Worm (Caenorhabditis elegans) whole organism, late embryonic: ENCODE measurements around the gene Y53F4B.11.

Experiments used
- C38D4.7 ChIP-seq: fragments of 200-800 bp; sonication (Bioruptor generic); optimal IDR thresholded peaks from 2 replicates; lab custom pipeline; 2018; ENCODE audit warnings: mild to moderate bottlenecking, missing genetic modification characterization, moderate library complexity, missing compliant biosample characterization
- F13H6.1 ChIP-seq: sonication (generic microtip); optimal IDR thresholded peaks from 2 replicates; lab custom pipeline; 2016; ENCODE audit warnings: missing genetic modification characterization, missing compliant biosample characterization
- K02D7.2 ChIP-seq: sonication (generic microtip); optimal IDR thresholded peaks from 2 replicates; lab custom pipeline; 2017; ENCODE audit warnings: mild to moderate bottlenecking, missing genetic modification characterization, missing compliant biosample characterization
- K09A11.1 ChIP-seq: sonication (generic microtip); optimal IDR thresholded peaks from 2 replicates; lab custom pipeline; 2017; ENCODE audit warnings: antibody characterized with exemption, mild to moderate bottlenecking, missing genetic modification characterization, missing compliant biosample characterization; ENCODE audit not compliant: insufficient read depth
- T23F11.4 ChIP-seq: fragments of 200-800 bp; sonication (Bioruptor generic); optimal IDR thresholded peaks from 2 replicates; lab custom pipeline; 2018; ENCODE audit warnings: mild to moderate bottlenecking, missing genetic modification characterization, missing compliant biosample characterization
- Y22D7AL.16 ChIP-seq: sonication (generic microtip); optimal IDR thresholded peaks from 2 replicates; lab custom pipeline; 2016; ENCODE audit warnings: missing genetic modification characterization, missing compliant biosample characterization
- ahr-1 ChIP-seq: sonication (generic microtip); optimal IDR thresholded peaks from 2 replicates; lab custom pipeline; 2016; ENCODE audit warnings: missing genetic modification characterization, missing compliant biosample characterization
- ama-1 ChIP-seq: fragments of 150-350 bp; optimal IDR thresholded peaks from 2 replicates; lab custom pipeline; 2014
- ceh-18 ChIP-seq: sonication (generic microtip); optimal IDR thresholded peaks from 2 replicates; lab custom pipeline; 2016; ENCODE audit warnings: missing genetic modification characterization, missing compliant biosample characterization
- ceh-2 ChIP-seq: sonication (generic microtip); optimal IDR thresholded peaks from 2 replicates; lab custom pipeline; 2016; ENCODE audit warnings: missing genotype, missing genetic modification characterization, missing compliant biosample characterization
- ceh-24 ChIP-seq: sonication (generic microtip); optimal IDR thresholded peaks from 2 replicates; lab custom pipeline; 2016; ENCODE audit warnings: mild to moderate bottlenecking, missing genetic modification characterization, missing compliant biosample characterization
- ceh-30 ChIP-seq: fragments of 150-350 bp; optimal IDR thresholded peaks from 2 replicates; lab custom pipeline; 2014; ENCODE audit warnings: missing biosample characterization, missing genetic modification characterization
- ceh-34 ChIP-seq: sonication (generic microtip); optimal IDR thresholded peaks from 2 replicates; lab custom pipeline; 2016; ENCODE audit warnings: mild to moderate bottlenecking, missing genetic modification characterization, missing compliant biosample characterization
- ceh-48 ChIP-seq: sonication (generic microtip); optimal IDR thresholded peaks from 2 replicates; lab custom pipeline; 2016; ENCODE audit warnings: missing genetic modification characterization, inconsistent platforms, missing compliant biosample characterization
- ceh-6 ChIP-seq: fragments of 200-800 bp; sonication (Bioruptor generic); optimal IDR thresholded peaks from 2 replicates; lab custom pipeline; 2018; ENCODE audit warnings: mild to moderate bottlenecking, missing genetic modification characterization, missing compliant biosample characterization
- ceh-9 ChIP-seq: sonication (generic microtip); optimal IDR thresholded peaks from 2 replicates; lab custom pipeline; 2016; ENCODE audit warnings: mild to moderate bottlenecking, missing genetic modification characterization, inconsistent platforms, missing compliant biosample characterization
- dmd-4 ChIP-seq: sonication (generic microtip); optimal IDR thresholded peaks from 2 replicates; lab custom pipeline; 2016; ENCODE audit warnings: borderline replicate concordance, missing genetic modification characterization, missing compliant biosample characterization
- dve-1 ChIP-seq: sonication (generic microtip); optimal IDR thresholded peaks from 2 replicates; lab custom pipeline; 2017; ENCODE audit warnings: antibody characterized with exemption, mild to moderate bottlenecking, missing genetic modification characterization, missing compliant biosample characterization
- elt-2 ChIP-seq: sonication (generic microtip); optimal IDR thresholded peaks from 2 replicates; lab custom pipeline; 2016; ENCODE audit warnings: missing genetic modification reagents, missing genetic modification characterization, missing compliant biosample characterization
- ets-4 ChIP-seq: sonication (generic microtip); optimal IDR thresholded peaks from 2 replicates; lab custom pipeline; 2016; ENCODE audit warnings: missing genetic modification characterization, missing compliant biosample characterization
- fax-1 ChIP-seq: sonication (generic microtip); optimal IDR thresholded peaks from 2 replicates; lab custom pipeline; 2016; ENCODE audit warnings: missing genotype, missing genetic modification characterization, missing compliant biosample characterization
- fkh-6 ChIP-seq: sonication (generic microtip); optimal IDR thresholded peaks from 2 replicates; lab custom pipeline; 2016; ENCODE audit warnings: missing genetic modification characterization, missing compliant biosample characterization
- gmeb-2 ChIP-seq: sonication (generic microtip); optimal IDR thresholded peaks from 2 replicates; lab custom pipeline; 2016; ENCODE audit warnings: missing genetic modification characterization, inconsistent platforms, missing compliant biosample characterization
- hlh-13 ChIP-seq: fragments of 200-800 bp; sonication (Bioruptor generic); optimal IDR thresholded peaks from 2 replicates; lab custom pipeline; 2018; ENCODE audit warnings: mild to moderate bottlenecking, missing genetic modification characterization, missing compliant biosample characterization
- hlh-15 ChIP-seq: sonication (generic microtip); optimal IDR thresholded peaks from 2 replicates; lab custom pipeline; 2016; ENCODE audit warnings: missing genetic modification characterization, missing compliant biosample characterization
- hlh-30 ChIP-seq: sonication (generic microtip); optimal IDR thresholded peaks from 2 replicates; lab custom pipeline; 2017; ENCODE audit warnings: antibody characterized with exemption, missing genetic modification characterization, missing compliant biosample characterization; ENCODE audit not compliant: insufficient read depth
- hlh-6 ChIP-seq: sonication (generic microtip); optimal IDR thresholded peaks from 2 replicates; lab custom pipeline; 2016; ENCODE audit warnings: missing genotype, missing genetic modification characterization, missing compliant biosample characterization
- lim-6 ChIP-seq: sonication (generic microtip); optimal IDR thresholded peaks from 2 replicates; lab custom pipeline; 2016; ENCODE audit warnings: missing genetic modification characterization, missing compliant biosample characterization
- lin-11 ChIP-seq: fragments of 200-800 bp; sonication (Bioruptor generic); optimal IDR thresholded peaks from 2 replicates; lab custom pipeline; 2018; ENCODE audit warnings: mild to moderate bottlenecking, missing genetic modification characterization, missing compliant biosample characterization
- mec-3 ChIP-seq: sonication (generic microtip); optimal IDR thresholded peaks from 2 replicates; lab custom pipeline; 2016; ENCODE audit warnings: borderline replicate concordance, missing genetic modification characterization, missing compliant biosample characterization
- nfya-1 ChIP-seq: sonication (generic microtip); optimal IDR thresholded peaks from 2 replicates; lab custom pipeline; 2017; ENCODE audit warnings: missing genetic modification characterization, mild to moderate bottlenecking, missing compliant biosample characterization, antibody characterized with exemption, moderate library complexity
- nhr-232 ChIP-seq: sonication (generic microtip); optimal IDR thresholded peaks from 2 replicates; lab custom pipeline; 2016; ENCODE audit warnings: missing genetic modification characterization, missing compliant biosample characterization
- npax-4 ChIP-seq: sonication (generic microtip); optimal IDR thresholded peaks from 2 replicates; lab custom pipeline; 2016; ENCODE audit warnings: missing genetic modification characterization, missing compliant biosample characterization
- pax-1 ChIP-seq: fragments of 150-350 bp; optimal IDR thresholded peaks from 2 replicates; lab custom pipeline; 2014; ENCODE audit warnings: missing biosample characterization, missing genetic modification characterization
- pha-4 ChIP-seq: fragments of 150-350 bp; optimal IDR thresholded peaks from 2 replicates; lab custom pipeline; 2018; ENCODE audit warnings: missing biosample characterization, missing genetic modification reagents, missing genetic modification characterization
- pqm-1 ChIP-seq: sonication (generic microtip); optimal IDR thresholded peaks from 2 replicates; lab custom pipeline; 2016; ENCODE audit warnings: missing genetic modification characterization, missing compliant biosample characterization
- pros-1 ChIP-seq: fragments of 150-350 bp; optimal IDR thresholded peaks from 2 replicates; lab custom pipeline; 2014; ENCODE audit warnings: missing biosample characterization, missing genetic modification reagents, missing genetic modification characterization
- ref-2 ChIP-seq: sonication (generic microtip); optimal IDR thresholded peaks from 2 replicates; lab custom pipeline; 2016; ENCODE audit warnings: missing genetic modification characterization, missing compliant biosample characterization
- sdc-2 ChIP-seq: sonication (generic microtip); optimal IDR thresholded peaks from 2 replicates; lab custom pipeline; 2016; ENCODE audit warnings: missing genotype, missing genetic modification characterization, missing compliant biosample characterization
- sox-2 ChIP-seq: fragments of 200-800 bp; sonication (Bioruptor generic); IDR thresholded peaks from 2 replicates; pipeline ENCODE4 v1.3.6; 2022; ENCODE audit warnings: missing genetic modification reagents, missing genetic modification characterization, missing compliant biosample characterization
- syd-9 ChIP-seq: sonication (generic microtip); optimal IDR thresholded peaks from 2 replicates; lab custom pipeline; 2016; ENCODE audit warnings: mild to moderate bottlenecking, missing genetic modification characterization, moderate library complexity, missing compliant biosample characterization
- tbx-2 ChIP-seq: sonication (generic microtip); optimal IDR thresholded peaks from 2 replicates; lab custom pipeline; 2016; ENCODE audit warnings: missing genetic modification characterization, missing compliant biosample characterization
- tbx-7 ChIP-seq: sonication (generic microtip); optimal IDR thresholded peaks from 2 replicates; lab custom pipeline; 2016; ENCODE audit warnings: missing genotype, missing genetic modification characterization, missing compliant biosample characterization
- ttx-3 ChIP-seq: sonication (generic microtip); optimal IDR thresholded peaks from 2 replicates; lab custom pipeline; 2016; ENCODE audit warnings: missing genetic modification reagents, missing genetic modification characterization, missing compliant biosample characterization
- unc-3 ChIP-seq, 2 experiments: fragments of 200-800 bp in 1 of 2; sonication (Bioruptor generic) in 1 of 2; sonication (generic microtip) in 1 of 2; conservative IDR thresholded peaks in 1 of 2; optimal IDR thresholded peaks in 1 of 2; 2 replicates each; pipeline versions ENCODE4 v1.3.6 to Lab custom; 2016 to 2022; ENCODE audit warnings: missing compliant biosample characterization in 2 of 2, missing genetic modification characterization in 2 of 2, missing genetic modification reagents in 1 of 2
- unc-86 ChIP-seq: sonication (generic microtip); optimal IDR thresholded peaks from 2 replicates; lab custom pipeline; 2016; ENCODE audit warnings: missing genetic modification characterization, missing compliant biosample characterization
- zip-5 ChIP-seq: sonication (generic microtip); optimal IDR thresholded peaks from 2 replicates; lab custom pipeline; 2016; ENCODE audit warnings: missing genetic modification characterization, missing compliant biosample characterization
- ztf-16 ChIP-seq: sonication (generic microtip); optimal IDR thresholded peaks from 2 replicates; lab custom pipeline; 2017; ENCODE audit warnings: missing genetic modification characterization, missing compliant biosample characterization

The Y53F4B.11 gene

ce11 chrII:15008481-15009057 is 2.0 kb upstream of the Y53F4B.11 start (continued):
- TF ChIP-seq unc-3 (GFP tag; conservative IDR thresholded peaks at IDR 0.05; lab: Robert Waterston, UW): no peak
- no peak for TF ChIP-seq unc-3 (tag; optimal IDR thresholded peaks at IDR 0.05; lab: Kevin White, UChicago)
- no peak for TF ChIP-seq C38D4.7
- no peak for TF ChIP-seq ceh-24 (tag; lab: Kevin White, UChicago)
- no peak for TF ChIP-seq ztf-16 (tag; lab: Kevin White, UChicago)
- no peak for TF ChIP-seq ceh-6 (GFP tag; lab: Kevin White, UChicago)
- TF ChIP-seq sdc-2 (tag; lab: Kevin White, UChicago): no peak
- no peak for TF ChIP-seq ama-1
- no peak for TF ChIP-seq mec-3
- TF ChIP-seq zip-5 (tag; lab: Kevin White, UChicago): no peak
- TF ChIP-seq dmd-4 (tag; lab: Kevin White, UChicago): peak; percentile 7
- TF ChIP-seq tbx-7 (tag; lab: Kevin White, UChicago): peak; percentile 68
- TF ChIP-seq pqm-1: no peak
- TF ChIP-seq gmeb-2 (tag; lab: Kevin White, UChicago): no peak
- no peak for TF ChIP-seq pros-1
- TF ChIP-seq pha-4 (tag; lab: Kevin White, UChicago): no peak
- peak; percentile 8 for TF ChIP-seq fax-1 (tag; lab: Kevin White, UChicago)
- TF ChIP-seq hlh-30 (tag; lab: Kevin White, UChicago): no peak
- TF ChIP-seq pax-1 (tag; lab: Kevin White, UChicago): no peak
- no peak for TF ChIP-seq fkh-6 (tag; lab: Kevin White, UChicago)
- no peak for TF ChIP-seq ceh-34 (tag; lab: Kevin White, UChicago)
- TF ChIP-seq tbx-2 (tag; lab: Kevin White, UChicago): peak; percentile 36
- peak; percentile 3 for TF ChIP-seq ahr-1 (tag; lab: Kevin White, UChicago)
- no peak for TF ChIP-seq ceh-30 (tag; lab: Kevin White, UChicago)
- TF ChIP-seq hlh-6 (tag; lab: Kevin White, UChicago): peak; percentile 65
- TF ChIP-seq hlh-15: no peak
- peak; percentile 50 for TF ChIP-seq ref-2
- TF ChIP-seq sox-2 (GFP tag; lab: Robert Waterston, UW): no peak
- no peak for TF ChIP-seq ceh-18 (tag; lab: Kevin White, UChicago)
- no peak for TF ChIP-seq lin-11
- TF ChIP-seq ceh-2 (tag; lab: Kevin White, UChicago): peak; percentile 66
- TF ChIP-seq nfya-1 (tag; lab: Kevin White, UChicago): no peak
- TF ChIP-seq npax-4 (tag; lab: Kevin White, UChicago): no peak
- TF ChIP-seq syd-9 (tag; lab: Kevin White, UChicago): no peak
- TF ChIP-seq T23F11.4: no peak
- no peak for TF ChIP-seq ttx-3 (tag; lab: Kevin White, UChicago)
- no peak for TF ChIP-seq K02D7.2 (tag; lab: Kevin White, UChicago)
- no peak for TF ChIP-seq hlh-13 (GFP tag; lab: Kevin White, UChicago)
- TF ChIP-seq K09A11.1 (tag; lab: Kevin White, UChicago): no peak
- TF ChIP-seq ceh-9 (tag; lab: Kevin White, UChicago): no peak
- TF ChIP-seq ets-4 (tag; lab: Kevin White, UChicago): no peak
- no peak for TF ChIP-seq dve-1 (tag; lab: Kevin White, UChicago)
- TF ChIP-seq elt-2: no peak
- no peak for TF ChIP-seq Y22D7AL.16 (tag; lab: Kevin White, UChicago)
- no peak for TF ChIP-seq nhr-232 (tag; lab: Kevin White, UChicago)
- TF ChIP-seq lim-6 (tag; lab: Kevin White, UChicago): no peak
- no peak for TF ChIP-seq ceh-48 (tag; lab: Kevin White, UChicago)
- TF ChIP-seq unc-86 (tag; lab: Kevin White, UChicago): no peak
- TF ChIP-seq F13H6.1 (tag; lab: Kevin White, UChicago): peak; percentile 48
- TF ChIP-seq, all 69 proteins: peak for 11
